Fruit fly (Drosophila melanogaster): ENCODE results near the gene obst-I.
A peak's percentile ranks its signal among the peaks of the same experiment; 100 is the strongest.

Gene obst-I

dm6 chr3L:2237543-2238233, 30.0 kb upstream of the obst-I start, which contains the start of gene ACXD (continued):
- TF ChIP-seq vnd (GFP tag; IDR thresholded peaks at IDR 0.05; ENCODE audit: partially characterized antibody) (peak; percentile 44; the same call in 1 of the 3 replicates), ftz-f1 (GFP tag; optimal IDR thresholded peaks at IDR 0.05) (no peak), CG3838 (GFP tag; optimal IDR thresholded peaks at IDR 0.05) (no peak), Jarid2 (GFP tag; optimal IDR thresholded peaks at IDR 0.05) (peak; percentile 72), CG7963 (GFP tag; IDR thresholded peaks at IDR 0.05; ENCODE audit: partially characterized antibody) (0 out of 3 replicates have a peak, but pooled peaks have one; percentile 20), zf30C (GFP tag; optimal IDR thresholded peaks at IDR 0.05) (no peak), CG5180 (GFP tag; optimal IDR thresholded peaks at IDR 0.05) (peak; percentile 71), CG11504 (tag; optimal IDR thresholded peaks at IDR 0.05) (no peak), Nf-YC (tag; optimal IDR thresholded peaks at IDR 0.05) (no peak), pan (optimal IDR thresholded peaks at IDR 0.05) (no peak), pan (GFP tag; optimal IDR thresholded peaks at IDR 0.05 in 1 of 2, IDR thresholded peaks at IDR 0.05 in 1 of 2) (peak in 1 of 2 experiments; percentile 32), CG10543 (GFP tag; optimal IDR thresholded peaks at IDR 0.05) (peak; percentile 43), Hey (tag; optimal IDR thresholded peaks at IDR 0.05) (peak; percentile 6), Rx (GFP tag; IDR thresholded peaks at IDR 0.05) (no peak), Aef1 (GFP tag; IDR thresholded peaks at IDR 0.05) (no peak), exex (tag; optimal IDR thresholded peaks at IDR 0.05) (peak; percentile 95), zfh1 (GFP tag; IDR thresholded peaks at IDR 0.05) (no peak), mirr (GFP tag; optimal IDR thresholded peaks at IDR 0.05) (peak; percentile 4), stwl (tag; optimal IDR thresholded peaks at IDR 0.05) (no peak), hbn (GFP tag; IDR thresholded peaks at IDR 0.05; ENCODE audit: partially characterized antibody) (no peak), CG1832 (GFP tag; optimal IDR thresholded peaks at IDR 0.05) (no peak), Kr (GFP tag; optimal IDR thresholded peaks at IDR 0.05) (no peak), Deaf1 (tag; optimal IDR thresholded peaks at IDR 0.05) (peak; percentile 59), z (GFP tag; IDR thresholded peaks at IDR 0.05) (0 out of 3 replicates have a peak, but pooled peaks have one; percentile 12), CG17359 (tag; optimal IDR thresholded peaks at IDR 0.05) (no peak), CG14667 (GFP tag; IDR thresholded peaks at IDR 0.05) (no peak), yki (optimal IDR thresholded peaks at IDR 0.05) (no peak), Awh (GFP tag; IDR thresholded peaks at IDR 0.05) (no peak), MBD-R2 (GFP tag; IDR thresholded peaks at IDR 0.05) (no peak), lab (GFP tag; optimal IDR thresholded peaks at IDR 0.05) (peak; percentile 73), CG12769 (tag; optimal IDR thresholded peaks at IDR 0.05) (no peak), row (GFP tag; IDR thresholded peaks at IDR 0.05) (0 out of 3 replicates have a peak, but pooled peaks have one; percentile 1), Nf-YA (GFP tag; IDR thresholded peaks at IDR 0.05) (0 out of 2 replicates have a peak, but pooled peaks have one; percentile 27), Antp (GFP tag; optimal IDR thresholded peaks at IDR 0.05) (no peak), Dref (GFP tag; IDR thresholded peaks at IDR 0.05) (no peak), CG34376 (GFP tag; optimal IDR thresholded peaks at IDR 0.05) (peak; percentile 66), GATAe (GFP tag; conservative IDR thresholded peaks at IDR 0.05) (peak; percentile 66), CTCF (GFP tag; optimal IDR thresholded peaks at IDR 0.05) (no peak), Doc2 (GFP tag; IDR thresholded peaks at IDR 0.05) (no peak), dysf (GFP tag; IDR thresholded peaks at IDR 0.05) (no peak)

- TF ChIP-seq CG9437 (GFP tag; optimal IDR thresholded peaks at IDR 0.05) (no peak), hbn (GFP tag; IDR thresholded peaks at IDR 0.05; ENCODE audit: partially characterized antibody) (peak; percentile 33; the same call in 1 of the 2 replicates), E2f2 (GFP tag; IDR thresholded peaks at IDR 0.05) (peak; percentile 63), HmgZ (tag; optimal IDR thresholded peaks at IDR 0.05) (peak; percentile 30), her (GFP tag; optimal IDR thresholded peaks at IDR 0.05) (no peak), CG11696 (GFP tag; IDR thresholded peaks at IDR 0.05) (no peak), Dad (GFP tag; optimal IDR thresholded peaks at IDR 0.05) (no peak), mirr (GFP tag; optimal IDR thresholded peaks at IDR 0.05) (peak; percentile 29), amos (GFP tag; IDR thresholded peaks at IDR 0.05; ENCODE audit: partially characterized antibody) (peak; percentile 32; the same call in 1 of the 2 replicates), vnd (GFP tag; IDR thresholded peaks at IDR 0.05; ENCODE audit: partially characterized antibody) (peak; percentile 27; the same call in 1 of the 3 replicates), kni (GFP tag; optimal IDR thresholded peaks at IDR 0.05) (peak; percentile 80), CG13775 (GFP tag; optimal IDR thresholded peaks at IDR 0.05) (no peak), CG31224 (GFP tag; IDR thresholded peaks at IDR 0.05) (peak; percentile 99)
Observed at dm6 chr3L:2243846-2244528, 23.7 kb upstream of the obst-I start, which contains the start of gene CG32301. Gene CG32301, plus strand, starts transcription at chr3L:2244478.

Data from whole organism, embryonic.